Fruit fly (Drosophila melanogaster) whole organism, prepupa: ENCODE data around the gene CG4325.

ENCODE experiments used
- Blimp-1 ChIP-seq: fragments of 200-800 bp; sonication (Bioruptor generic); optimal IDR thresholded peaks from 3 replicates; lab custom pipeline; 2017; ENCODE audit warnings: missing biosample characterization, missing genetic modification characterization, mild to moderate bottlenecking, moderate library complexity, missing genetic modification reagents
- CG11294 ChIP-seq: fragments of 200-800 bp; sonication (Bioruptor generic); IDR thresholded peaks from 2 replicates; pipeline ENCODE4 v1.3.6; 2022; ENCODE audit warnings: missing biosample characterization, missing genetic modification characterization
- CG3032 ChIP-seq: fragments of 200-800 bp; optimal IDR thresholded peaks from 2 replicates; lab custom pipeline; 2019; ENCODE audit warnings: missing biosample characterization, mild to moderate bottlenecking, missing genetic modification characterization, moderate library complexity
- CG34406 ChIP-seq: fragments of 200-800 bp; sonication (Bioruptor generic); optimal IDR thresholded peaks from 3 replicates; lab custom pipeline; 2016; ENCODE audit warnings: missing biosample characterization, missing genetic modification characterization
- CG6854 ChIP-seq: fragments of 200-800 bp; sonication (Bioruptor generic); optimal IDR thresholded peaks from 2 replicates; lab custom pipeline; 2017; ENCODE audit warnings: missing biosample characterization, mild to moderate bottlenecking, missing genetic modification characterization
- Met ChIP-seq: fragments of 200-800 bp; sonication (Bioruptor generic); optimal IDR thresholded peaks from 3 replicates; lab custom pipeline; 2016; ENCODE audit warnings: missing biosample characterization, missing genetic modification characterization
- OdsH ChIP-seq: fragments of 200-800 bp; sonication (Bioruptor generic); optimal IDR thresholded peaks from 3 replicates; lab custom pipeline; 2016; ENCODE audit warnings: missing biosample characterization, missing genetic modification characterization
- dsx ChIP-seq: fragments of 200-800 bp; optimal IDR thresholded peaks from 3 replicates; lab custom pipeline; 2019; ENCODE audit warnings: missing biosample characterization, mild to moderate bottlenecking, missing genetic modification characterization, moderate library complexity; ENCODE audit not compliant: poor library complexity, severe bottlenecking
- spab ChIP-seq: fragments of 200-800 bp; sonication (Bioruptor generic); optimal IDR thresholded peaks from 2 replicates; lab custom pipeline; 2017; ENCODE audit warnings: missing biosample characterization, mild to moderate bottlenecking, missing genetic modification characterization, missing genetic modification reagents

DNA sequence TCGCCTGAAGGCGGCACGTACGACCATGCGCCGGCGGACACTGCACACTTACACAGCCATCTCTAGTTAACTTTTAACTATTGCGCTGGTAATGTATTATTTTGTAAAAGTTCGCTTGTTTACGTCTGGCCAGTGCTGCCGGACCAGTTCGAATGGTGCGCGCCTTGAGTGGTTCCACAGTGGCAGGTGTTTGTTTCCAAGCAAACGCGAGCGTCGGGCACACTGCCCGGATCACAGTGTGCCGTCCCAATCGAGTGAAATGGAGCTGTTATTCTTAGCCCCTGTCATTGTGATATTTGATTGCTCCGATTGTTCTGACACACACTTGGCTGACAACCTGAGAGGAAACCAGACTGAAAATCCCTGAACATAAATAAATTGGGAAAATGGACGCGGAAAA is 29.7 kb upstream of the CG4325 start, which contains the start of gene CG4199:
- TF ChIP-seq CG34406 (GFP tag; lab: Kevin White, UChicago), result no peak
- TF ChIP-seq CG6854 (GFP tag; lab: Kevin White, UChicago), result no peak
- no peak for TF ChIP-seq dsx (GFP tag; lab: Kevin White, UChicago)
- TF ChIP-seq spab, result no peak
- TF ChIP-seq OdsH (GFP tag; lab: Kevin White, UChicago), result no peak
- TF ChIP-seq Met (GFP tag; lab: Kevin White, UChicago), result no peak
- no peak for TF ChIP-seq Blimp-1 (GFP tag; lab: Kevin White, UChicago)
- no peak for TF ChIP-seq CG3032 (tag; lab: Kevin White, UChicago)
- no peak for TF ChIP-seq CG11294 (GFP tag; lab: Robert Waterston, UW)
